Worm (Caenorhabditis elegans) whole organism, L4 larva: Measurements from ENCODE around the gene srx-33.

ENCODE experiments used
- F26F4.8 ChIP-seq: fragments of 200-800 bp; sonication (Bioruptor generic); conservative IDR thresholded peaks from 2 replicates; pipeline ENCODE4 v1.3.6; 2022; ENCODE audit warnings: missing genetic modification characterization, missing compliant biosample characterization
- F49E8.2 ChIP-seq: sonication (generic microtip); optimal IDR thresholded peaks from 2 replicates; lab custom pipeline; 2016; ENCODE audit warnings: missing compliant biosample characterization, mild to moderate bottlenecking, missing genetic modification characterization, borderline replicate concordance
- T20F7.1 ChIP-seq: fragments of 200-800 bp; sonication (Bioruptor generic); optimal IDR thresholded peaks from 2 replicates; lab custom pipeline; 2018; ENCODE audit warnings: mild to moderate bottlenecking, missing genetic modification characterization, missing compliant biosample characterization
- T26A8.4 ChIP-seq: fragments of 200-800 bp; sonication (Bioruptor generic); IDR thresholded peaks from 2 replicates; pipeline ENCODE4 v1.3.6; 2022; ENCODE audit warnings: missing genetic modification characterization, missing compliant biosample characterization
- Y105C5A.15 ChIP-seq: fragments of 200-800 bp; sonication (Bioruptor generic); IDR thresholded peaks from 2 replicates; pipeline ENCODE4 v1.3.6; 2022; ENCODE audit warnings: missing genetic modification characterization, missing compliant biosample characterization
- Y75B8A.6 ChIP-seq: fragments of 200-800 bp; sonication (Bioruptor generic); IDR thresholded peaks from 2 replicates; pipeline ENCODE4 v1.3.6; 2022; ENCODE audit warnings: missing genetic modification reagents, missing genetic modification characterization, missing compliant biosample characterization
- ZK546.5 ChIP-seq, 2 experiments: sonication (generic microtip); optimal IDR thresholded peaks; 2 replicates each; lab custom pipeline; 2017; ENCODE audit warnings: missing biosample characterization in 2 of 2, missing genetic modification characterization in 2 of 2
- ceh-20 ChIP-seq: fragments of 200-800 bp; sonication (Bioruptor generic); IDR thresholded peaks from 2 replicates; pipeline ENCODE4 v1.3.6; 2022; ENCODE audit warnings: missing genetic modification reagents, missing genetic modification characterization, missing compliant biosample characterization
- ces-1 ChIP-seq: fragments of 150-350 bp; sonication (generic microtip); optimal IDR thresholded peaks from 4 replicates; lab custom pipeline; 2014; ENCODE audit warnings: missing biosample characterization, missing genetic modification reagents, missing genetic modification characterization
- cey-2 ChIP-seq: sonication (generic microtip); optimal IDR thresholded peaks from 3 replicates; lab custom pipeline; 2017; ENCODE audit warnings: missing genetic modification characterization, mild to moderate bottlenecking, missing compliant biosample characterization, antibody characterized with exemption, borderline replicate concordance; ENCODE audit not compliant: insufficient read depth
- daf-12 ChIP-seq: fragments of 150-350 bp; optimal IDR thresholded peaks from 2 replicates; lab custom pipeline; 2014; ENCODE audit warnings: missing biosample characterization, missing genetic modification reagents, missing genetic modification characterization
- daf-16 ChIP-seq, 3 experiments: sonication (generic microtip); optimal IDR thresholded peaks; 2 replicates each; lab custom pipeline; 2016 to 2017; ENCODE audit warnings: missing genetic modification characterization in 3 of 3, missing genetic modification reagents in 3 of 3, mild to moderate bottlenecking in 2 of 3, missing compliant biosample characterization in 2 of 3, missing biosample characterization in 1 of 3, moderate library complexity in 1 of 3
- dmd-9 ChIP-seq: fragments of 200-800 bp; sonication (Bioruptor generic); IDR thresholded peaks from 2 replicates; pipeline ENCODE4 v1.3.6; 2022; ENCODE audit warnings: missing genetic modification reagents, missing genetic modification characterization, missing compliant biosample characterization
- dve-1 ChIP-seq: sonication (generic microtip); optimal IDR thresholded peaks from 2 replicates; lab custom pipeline; 2017; ENCODE audit warnings: antibody characterized with exemption, mild to moderate bottlenecking, missing genetic modification characterization, missing compliant biosample characterization; ENCODE audit not compliant: insufficient read depth
- egl-27 ChIP-seq: sonication (generic microtip); optimal IDR thresholded peaks from 3 replicates; lab custom pipeline; 2017; ENCODE audit warnings: missing biosample characterization, missing genetic modification reagents, missing genetic modification characterization
- hlh-11 ChIP-seq: fragments of 200-800 bp; sonication (Bioruptor generic); optimal IDR thresholded peaks from 2 replicates; lab custom pipeline; 2018; ENCODE audit warnings: mild to moderate bottlenecking, missing genetic modification characterization, missing compliant biosample characterization
- jun-1 ChIP-seq: fragments of 150-350 bp; optimal IDR thresholded peaks from 2 replicates; lab custom pipeline; 2014; ENCODE audit warnings: missing biosample characterization, missing genetic modification reagents, missing genetic modification characterization
- lin-15B ChIP-seq: fragments of 150-350 bp; sonication (generic microtip); optimal IDR thresholded peaks from 3 replicates; lab custom pipeline; 2014; ENCODE audit warnings: missing biosample characterization, missing genetic modification characterization
- lin-38 ChIP-seq: fragments of 200-800 bp; sonication (Bioruptor generic); IDR thresholded peaks from 2 replicates; pipeline ENCODE4 v1.3.6; 2022; ENCODE audit warnings: missing genetic modification reagents, missing genetic modification characterization, missing compliant biosample characterization
- lir-3 ChIP-seq: sonication (generic microtip); optimal IDR thresholded peaks from 2 replicates; lab custom pipeline; 2016; ENCODE audit warnings: mild to moderate bottlenecking, missing genetic modification characterization, missing compliant biosample characterization
- lsy-2 ChIP-seq, 2 experiments: fragments of 150-350 bp in 1 of 2; sonication (generic microtip) in 1 of 2; optimal IDR thresholded peaks; 2 replicates each; lab custom pipeline; 2014 to 2017; ENCODE audit warnings: missing biosample characterization in 2 of 2, missing genetic modification characterization in 2 of 2
- mep-1 ChIP-seq: fragments of 150-350 bp; sonication (generic microtip); optimal IDR thresholded peaks from 3 replicates; lab custom pipeline; 2014; ENCODE audit warnings: missing biosample characterization, missing genetic modification characterization
- mxl-3 ChIP-seq: fragments of 200-800 bp; sonication (Bioruptor generic); optimal IDR thresholded peaks from 2 replicates; lab custom pipeline; 2018; ENCODE audit warnings: mild to moderate bottlenecking, missing genetic modification characterization, missing compliant biosample characterization
- nhr-11 ChIP-seq: fragments of 150-350 bp; optimal IDR thresholded peaks from 2 replicates; lab custom pipeline; 2014; ENCODE audit warnings: missing biosample characterization, missing genetic modification characterization
- nhr-25 ChIP-seq: sonication (generic microtip); optimal IDR thresholded peaks from 2 replicates; lab custom pipeline; 2017; ENCODE audit warnings: missing genetic modification characterization, mild to moderate bottlenecking, missing compliant biosample characterization, antibody characterized with exemption, moderate library complexity, borderline replicate concordance; ENCODE audit not compliant: insufficient read depth
- nhr-28 ChIP-seq: fragments of 150-350 bp; optimal IDR thresholded peaks from 2 replicates; lab custom pipeline; 2014; ENCODE audit warnings: missing biosample characterization, missing genetic modification characterization
- nhr-42 ChIP-seq: fragments of 200-800 bp; sonication (Bioruptor generic); IDR thresholded peaks from 2 replicates; pipeline ENCODE4 v1.3.6; 2022; ENCODE audit warnings: missing genetic modification characterization, missing compliant biosample characterization
- snpc-1.2 ChIP-seq: fragments of 200-800 bp; sonication (Bioruptor generic); IDR thresholded peaks from 2 replicates; pipeline ENCODE4 v1.3.6; 2022; ENCODE audit warnings: missing genetic modification reagents, missing genetic modification characterization, missing compliant biosample characterization
- snpc-4 ChIP-seq: fragments of 150-350 bp; optimal IDR thresholded peaks from 2 replicates; lab custom pipeline; 2014; ENCODE audit warnings: missing biosample characterization, missing genetic modification characterization
- unc-130 ChIP-seq: sonication (generic microtip); optimal IDR thresholded peaks from 2 replicates; lab custom pipeline; 2016; ENCODE audit warnings: missing genetic modification reagents, missing genetic modification characterization, missing compliant biosample characterization
- unc-62 ChIP-seq, 3 experiments: fragments of 150-350 bp in 1 of 3; sonication (generic microtip); optimal IDR thresholded peaks in 2 of 3; peaks in 1 of 3; 1 replicate in 1 of 3; 2 replicates in 2 of 3; lab custom pipeline; 2014 to 2017; ENCODE audit warnings: missing biosample characterization in 3 of 3, missing genetic modification characterization in 3 of 3, missing genetic modification reagents in 3 of 3, missing genotype in 1 of 3
- vab-7 ChIP-seq: fragments of 200-800 bp; sonication (Bioruptor generic); IDR thresholded peaks from 2 replicates; pipeline ENCODE4 v1.3.6; 2022; ENCODE audit warnings: missing genetic modification reagents, missing genetic modification characterization, missing compliant biosample characterization
- zip-11 ChIP-seq: fragments of 200-800 bp; sonication (Bioruptor generic); IDR thresholded peaks from 2 replicates; pipeline ENCODE4 v1.3.6; 2022; ENCODE audit warnings: missing genetic modification characterization, missing compliant biosample characterization
- ztf-7 ChIP-seq: fragments of 150-350 bp; optimal IDR thresholded peaks from 2 replicates; lab custom pipeline; 2014; ENCODE audit warnings: missing biosample characterization, missing genetic modification characterization

Gene srx-33

DNA sequence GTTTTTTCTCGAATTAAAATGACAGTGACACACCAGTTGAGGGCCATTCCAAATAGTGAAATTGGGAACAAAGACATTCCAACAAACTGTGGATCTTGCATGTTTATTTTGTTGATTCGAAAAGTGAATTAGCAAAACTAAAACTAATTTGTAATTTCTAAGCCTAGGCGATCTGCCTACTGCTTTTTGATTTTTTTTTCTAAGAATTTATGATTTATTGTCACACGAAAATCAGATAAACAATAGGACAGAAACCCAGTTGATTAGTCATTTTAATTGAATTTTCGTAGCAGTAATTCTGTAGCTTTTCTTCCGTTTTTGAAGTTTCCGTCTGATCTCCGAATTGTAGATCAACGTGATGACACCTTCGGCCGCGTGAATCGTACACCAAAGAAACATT lies at the start of gene srx-33:
TSS of gene srx-33 (minus strand) at position 101 of the 400 bp plus-strand sequence.
- no peak for TF ChIP-seq zip-11 (GFP tag; lab: Robert Waterston, UW)
- TF ChIP-seq snpc-4 (tag; lab: Kevin White, UChicago), result no peak
- no peak for TF ChIP-seq ztf-7 (tag; lab: Kevin White, UChicago)
- no peak for TF ChIP-seq nhr-11
- no peak for TF ChIP-seq Y105C5A.15 (GFP tag; lab: Robert Waterston, UW)
- TF ChIP-seq T20F7.1 (GFP tag; lab: Kevin White, UChicago), result no peak
- no peak for TF ChIP-seq mxl-3 (GFP tag; lab: Kevin White, UChicago)
- no peak for TF ChIP-seq ces-1 (GFP tag; lab: Kevin White, UChicago)
- no peak for TF ChIP-seq ZK546.5 (tag; optimal IDR thresholded peaks at IDR 0.05; lab: Kevin White, UChicago)
- no peak for TF ChIP-seq ceh-20 (GFP tag; lab: Robert Waterston, UW)
- TF ChIP-seq lir-3, result no peak
- no peak for TF ChIP-seq lin-38 (GFP tag; lab: Robert Waterston, UW)
- TF ChIP-seq nhr-42 (GFP tag; lab: Robert Waterston, UW), result no peak
- TF ChIP-seq daf-16 (GFP tag; optimal IDR thresholded peaks at IDR 0.05; lab: Kevin White, UChicago), result no peak
- no peak for TF ChIP-seq daf-16 (tag; optimal IDR thresholded peaks at IDR 0.05; lab: Kevin White, UChicago)
- TF ChIP-seq nhr-28 (tag; lab: Kevin White, UChicago), result no peak
- TF ChIP-seq F49E8.2 (tag; lab: Kevin White, UChicago), result no peak
- TF ChIP-seq vab-7, result no peak

DNA sequence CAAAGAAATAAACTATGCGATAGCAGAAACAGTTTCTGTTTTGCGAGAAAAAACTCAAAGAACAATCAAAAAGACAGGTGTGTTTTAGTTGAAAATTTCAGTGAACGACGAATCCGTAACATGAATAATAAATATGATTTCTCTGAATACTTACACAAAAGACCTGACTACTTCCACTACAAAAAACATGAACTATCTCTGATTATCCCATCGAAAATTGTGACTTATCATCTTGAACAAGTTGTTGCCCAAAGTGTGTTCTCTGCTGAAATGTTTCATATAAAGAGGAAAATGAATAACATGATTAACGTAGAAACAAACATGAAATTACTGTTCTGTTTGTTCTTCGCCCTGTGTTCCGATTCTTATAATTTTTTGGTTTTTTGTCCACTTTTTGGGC lies 48.0 kb upstream of the srx-33 start, which contains the start of gene ugt-36:
TSS of gene ugt-36 (plus strand) at position 301 of the 400 bp plus-strand sequence.
- peak; percentile 16 for TF ChIP-seq nhr-28 (tag; lab: Kevin White, UChicago)
- TF ChIP-seq lin-15B (tag; lab: Kevin White, UChicago), result no peak

DNA sequence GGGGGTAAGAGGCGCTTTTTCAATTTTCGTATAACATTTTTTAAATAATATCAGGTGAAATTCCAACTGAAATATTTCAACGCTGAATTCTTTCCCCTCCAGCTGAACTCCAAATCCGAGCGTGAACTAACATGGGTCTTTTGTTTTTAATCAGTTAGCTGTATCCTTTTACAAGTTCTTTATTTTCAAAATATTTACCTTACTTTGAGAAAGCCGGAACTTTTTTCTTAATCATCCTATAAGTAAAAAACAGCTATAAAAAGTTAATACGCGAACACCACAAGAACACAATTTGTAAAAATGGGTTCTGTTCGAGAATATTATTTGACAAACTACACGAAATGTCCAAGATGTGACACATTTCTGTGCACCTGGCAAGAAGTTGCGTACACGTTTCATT lies 45.5 kb upstream of the srx-33 start, which contains the start of gene srh-83:
TSS of gene srh-83 (plus strand) at position 301 of the 400 bp plus-strand sequence.
- TF ChIP-seq jun-1 (no peak), F26F4.8 (GFP tag; lab: Robert Waterston, UW) (no peak), dve-1 (tag; lab: Kevin White, UChicago) (no peak), daf-16 (GFP tag; optimal IDR thresholded peaks at IDR 0.05; lab: Kevin White, UChicago) (no peak), daf-16 (tag; optimal IDR thresholded peaks at IDR 0.05; lab: Kevin White, UChicago) (no peak), snpc-1.2 (GFP tag; lab: Robert Waterston, UW) (no peak), unc-62 (GFP tag; optimal IDR thresholded peaks at IDR 0.05 in 1 of 2; lab: Kevin White, UChicago) (no peak), unc-62 (tag; optimal IDR thresholded peaks at IDR 0.05; lab: Kevin White, UChicago) (no peak), lsy-2 (tag; optimal IDR thresholded peaks at IDR 0.05; lab: Kevin White, UChicago) (no peak), egl-27 (no peak), nhr-25 (no peak), dmd-9 (GFP tag; lab: Robert Waterston, UW) (no peak), T26A8.4 (no peak), hlh-11 (tag; lab: Kevin White, UChicago) (no peak), Y105C5A.15 (GFP tag; lab: Robert Waterston, UW) (no peak), mep-1 (tag; lab: Kevin White, UChicago) (no peak), cey-2 (no peak), nhr-42 (GFP tag; lab: Robert Waterston, UW) (no peak), Y75B8A.6 (GFP tag; lab: Robert Waterston, UW) (no peak), daf-12 (no peak), ceh-20 (GFP tag; lab: Robert Waterston, UW) (no peak), unc-130 (GFP tag; lab: Kevin White, UChicago) (no peak)
